Worm (Caenorhabditis elegans) whole organism, L4 larva: ENCODE results near the gene srh-212.

Source experiments
- F10B5.3 ChIP-seq: sonication (generic microtip); optimal IDR thresholded peaks from 2 replicates; lab custom pipeline; 2016; ENCODE audit warnings: mild to moderate bottlenecking, missing genetic modification characterization, missing compliant biosample characterization
- F37D6.2 ChIP-seq: sonication (generic microtip); optimal IDR thresholded peaks from 2 replicates; lab custom pipeline; 2016; ENCODE audit warnings: mild to moderate bottlenecking, missing genetic modification characterization, missing compliant biosample characterization
- F44E2.7 ChIP-seq: fragments of 200-800 bp; sonication (Bioruptor generic); IDR thresholded peaks from 2 replicates; pipeline ENCODE4 v2.1.2; 2022; ENCODE audit warnings: missing genetic modification characterization, missing compliant biosample characterization
- R02D3.7 ChIP-seq: fragments of 150-350 bp; sonication (generic microtip); optimal IDR thresholded peaks from 3 replicates; lab custom pipeline; 2014; ENCODE audit warnings: missing biosample characterization, missing genetic modification characterization
- T26A8.4 ChIP-seq: fragments of 200-800 bp; sonication (Bioruptor generic); IDR thresholded peaks from 2 replicates; pipeline ENCODE4 v1.3.6; 2022; ENCODE audit warnings: missing genetic modification characterization, missing compliant biosample characterization
- Y5F2A.4 ChIP-seq: fragments of 200-800 bp; sonication (Bioruptor generic); optimal IDR thresholded peaks from 2 replicates; lab custom pipeline; 2018; ENCODE audit warnings: mild to moderate bottlenecking, missing genetic modification characterization, missing compliant biosample characterization
- ZK337.2 ChIP-seq: fragments of 200-800 bp; sonication (Bioruptor generic); IDR thresholded peaks from 2 replicates; pipeline ENCODE4 v1.3.6; 2022; ENCODE audit warnings: missing genetic modification reagents, missing genetic modification characterization, missing compliant biosample characterization
- aha-1 ChIP-seq: fragments of 150-350 bp; peaks from one replicate; lab custom pipeline; 2014; ENCODE audit warnings: missing biosample characterization, missing genetic modification characterization
- attf-4 ChIP-seq: sonication (generic microtip); optimal IDR thresholded peaks from 3 replicates; lab custom pipeline; 2017; ENCODE audit warnings: missing biosample characterization, missing genetic modification characterization
- ceh-62 ChIP-seq: sonication (generic microtip); optimal IDR thresholded peaks from 2 replicates; lab custom pipeline; 2017; ENCODE audit warnings: missing biosample characterization, missing genetic modification characterization
- cey-2 ChIP-seq: sonication (generic microtip); optimal IDR thresholded peaks from 3 replicates; lab custom pipeline; 2017; ENCODE audit warnings: missing genetic modification characterization, mild to moderate bottlenecking, missing compliant biosample characterization, antibody characterized with exemption, borderline replicate concordance; ENCODE audit not compliant: insufficient read depth
- daf-16 ChIP-seq, 3 experiments: sonication (generic microtip); optimal IDR thresholded peaks; 2 replicates each; lab custom pipeline; 2016 to 2017; ENCODE audit warnings: missing genetic modification characterization in 3 of 3, missing genetic modification reagents in 3 of 3, mild to moderate bottlenecking in 2 of 3, missing compliant biosample characterization in 2 of 3, missing biosample characterization in 1 of 3, moderate library complexity in 1 of 3
- daf-19 ChIP-seq: fragments of 200-800 bp; sonication (Bioruptor generic); conservative IDR thresholded peaks from 2 replicates; pipeline ENCODE4 v1.3.6; 2022; ENCODE audit warnings: missing genetic modification characterization, missing compliant biosample characterization
- dmd-9 ChIP-seq: fragments of 200-800 bp; sonication (Bioruptor generic); IDR thresholded peaks from 2 replicates; pipeline ENCODE4 v1.3.6; 2022; ENCODE audit warnings: missing genetic modification reagents, missing genetic modification characterization, missing compliant biosample characterization
- fos-1 ChIP-seq: fragments of 150-350 bp; optimal IDR thresholded peaks from 2 replicates; lab custom pipeline; 2014; ENCODE audit warnings: missing biosample characterization, missing genetic modification characterization
- hlh-30 ChIP-seq: sonication (generic microtip); optimal IDR thresholded peaks from 2 replicates; lab custom pipeline; 2017; ENCODE audit warnings: antibody characterized with exemption, mild to moderate bottlenecking, missing genetic modification characterization, missing compliant biosample characterization; ENCODE audit not compliant: insufficient read depth
- hmg-1.1 ChIP-seq: fragments of 200-800 bp; sonication (Bioruptor generic); IDR thresholded peaks from 2 replicates; pipeline ENCODE4 v1.3.6; 2022; ENCODE audit warnings: missing genetic modification reagents, missing genetic modification characterization, missing compliant biosample characterization
- lin-13 ChIP-seq: fragments of 150-350 bp; optimal IDR thresholded peaks from 2 replicates; lab custom pipeline; 2014; ENCODE audit warnings: missing biosample characterization, missing genetic modification reagents, missing genetic modification characterization
- lin-38 ChIP-seq: fragments of 200-800 bp; sonication (Bioruptor generic); IDR thresholded peaks from 2 replicates; pipeline ENCODE4 v1.3.6; 2022; ENCODE audit warnings: missing genetic modification reagents, missing genetic modification characterization, missing compliant biosample characterization
- mep-1 ChIP-seq: fragments of 150-350 bp; sonication (generic microtip); optimal IDR thresholded peaks from 3 replicates; lab custom pipeline; 2014; ENCODE audit warnings: missing biosample characterization, missing genetic modification characterization
- mes-2 ChIP-seq: sonication (generic microtip); optimal IDR thresholded peaks from 2 replicates; lab custom pipeline; 2016; ENCODE audit warnings: missing genotype, mild to moderate bottlenecking, missing genetic modification characterization, missing compliant biosample characterization; ENCODE audit not compliant: poor library complexity, severe bottlenecking
- nhr-111 ChIP-seq: fragments of 200-800 bp; sonication (Bioruptor generic); optimal IDR thresholded peaks from 2 replicates; lab custom pipeline; 2018; ENCODE audit warnings: mild to moderate bottlenecking, missing genetic modification characterization, missing compliant biosample characterization
- nhr-25 ChIP-seq: sonication (generic microtip); optimal IDR thresholded peaks from 2 replicates; lab custom pipeline; 2017; ENCODE audit warnings: missing genetic modification characterization, mild to moderate bottlenecking, missing compliant biosample characterization, antibody characterized with exemption, moderate library complexity, borderline replicate concordance; ENCODE audit not compliant: insufficient read depth
- nhr-28 ChIP-seq: fragments of 150-350 bp; optimal IDR thresholded peaks from 2 replicates; lab custom pipeline; 2014; ENCODE audit warnings: missing biosample characterization, missing genetic modification characterization
- nhr-77 ChIP-seq: fragments of 150-350 bp; optimal IDR thresholded peaks from 2 replicates; lab custom pipeline; 2014; ENCODE audit warnings: missing biosample characterization, missing genetic modification characterization
- saeg-2 ChIP-seq: fragments of 200-800 bp; sonication (Bioruptor generic); IDR thresholded peaks from 2 replicates; pipeline ENCODE4 v1.3.6; 2022; ENCODE audit warnings: missing genetic modification reagents, missing genetic modification characterization, missing compliant biosample characterization
- snpc-1.2 ChIP-seq: fragments of 200-800 bp; sonication (Bioruptor generic); IDR thresholded peaks from 2 replicates; pipeline ENCODE4 v1.3.6; 2022; ENCODE audit warnings: missing genetic modification reagents, missing genetic modification characterization, missing compliant biosample characterization
- spr-1 ChIP-seq: sonication (generic microtip); optimal IDR thresholded peaks from 2 replicates; lab custom pipeline; 2016; ENCODE audit warnings: mild to moderate bottlenecking, missing genetic modification characterization, missing compliant biosample characterization
- tra-1 ChIP-seq: fragments of 200-800 bp; sonication (Bioruptor generic); IDR thresholded peaks from 2 replicates; pipeline ENCODE4 v1.3.6; 2022; ENCODE audit warnings: missing genetic modification reagents, missing genetic modification characterization, missing compliant biosample characterization
- unc-62 ChIP-seq, 3 experiments: fragments of 150-350 bp in 1 of 3; sonication (generic microtip); optimal IDR thresholded peaks in 2 of 3; peaks in 1 of 3; 1 replicate in 1 of 3; 2 replicates in 2 of 3; lab custom pipeline; 2014 to 2017; ENCODE audit warnings: missing biosample characterization in 3 of 3, missing genetic modification characterization in 3 of 3, missing genetic modification reagents in 3 of 3, missing genotype in 1 of 3
- zip-11 ChIP-seq: fragments of 200-800 bp; sonication (Bioruptor generic); IDR thresholded peaks from 2 replicates; pipeline ENCODE4 v1.3.6; 2022; ENCODE audit warnings: missing genetic modification characterization, missing compliant biosample characterization
- ztf-11 ChIP-seq: fragments of 150-350 bp; optimal IDR thresholded peaks from 2 replicates; lab custom pipeline; 2014; ENCODE audit warnings: missing biosample characterization, missing genetic modification characterization
- ztf-7 ChIP-seq: fragments of 150-350 bp; optimal IDR thresholded peaks from 2 replicates; lab custom pipeline; 2014; ENCODE audit warnings: missing biosample characterization, missing genetic modification characterization

Gene srh-212

DNA sequence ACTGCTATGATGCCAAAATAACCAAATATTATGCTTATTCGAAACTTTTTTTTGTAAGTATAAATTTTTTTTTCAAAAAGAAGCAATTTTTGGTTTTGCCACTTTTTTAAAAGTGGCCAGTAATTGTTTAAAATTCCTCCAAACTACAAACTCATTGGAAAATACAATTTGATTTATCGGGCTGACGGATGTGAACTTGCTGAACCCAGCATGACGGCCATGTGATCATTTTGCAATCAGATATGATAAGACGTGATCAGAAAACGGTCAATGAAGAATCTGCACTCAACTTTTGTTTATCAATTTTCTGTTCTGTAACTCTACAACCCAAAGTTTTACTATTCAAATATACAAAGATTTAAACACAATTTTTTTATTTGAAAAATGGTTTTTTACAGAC, 9.4 kb upstream of the srh-212 start:
- TF ChIP-seq nhr-28 (peak; percentile 80), lin-38 (no peak), hlh-30 (tag; lab: Kevin White, UChicago) (peak; percentile 7), ZK337.2 (no peak), fos-1 (no peak)

DNA sequence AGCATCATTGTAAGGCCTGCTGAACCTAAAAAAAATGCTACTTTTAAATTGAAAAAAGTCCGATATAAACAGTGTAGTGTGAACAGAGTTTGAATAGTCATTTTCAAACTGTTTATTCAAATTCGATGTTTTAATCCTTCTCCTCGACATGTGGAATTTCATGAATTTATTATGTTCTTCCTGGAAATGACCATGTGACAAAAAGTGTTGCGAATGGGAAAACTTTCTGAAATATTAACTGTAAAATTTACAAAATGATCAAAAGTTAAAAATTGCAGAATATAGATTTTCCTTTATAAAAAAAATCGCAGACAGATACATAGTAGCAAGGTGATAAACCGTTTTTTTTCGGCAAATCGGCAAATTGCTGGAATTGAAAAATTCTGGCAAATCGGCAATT, 8.4 kb upstream of the srh-212 start, which contains the start of gene T22F3.8:
Gene T22F3.8 (minus strand): TSS at position 101 of the 400 bp plus-strand sequence.
- TF ChIP-seq ztf-11 (tag; lab: Kevin White, UChicago) (no peak), R02D3.7 (no peak), mep-1 (tag; lab: Kevin White, UChicago) (no peak)

DNA sequence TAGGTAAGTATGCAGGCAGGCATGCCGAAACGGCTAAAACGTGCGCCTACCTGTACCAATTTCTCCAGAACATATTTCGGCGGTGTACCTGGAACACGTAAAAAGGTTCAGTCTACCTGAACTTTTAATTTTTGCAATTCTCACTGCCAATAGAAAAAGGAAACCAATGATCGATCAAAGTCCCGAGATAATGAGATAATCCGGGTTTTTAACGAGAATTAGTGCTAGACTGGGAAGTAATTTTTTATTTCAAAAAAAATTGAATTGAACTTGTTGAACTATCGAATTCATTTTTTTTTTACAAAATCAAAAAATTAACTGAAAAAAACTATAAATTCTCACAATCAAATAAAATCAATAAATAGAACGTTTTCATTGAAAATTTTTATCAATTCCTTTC, 3.6 kb upstream of the srh-212 start, which contains the start of gene T22F3.7:
Gene T22F3.7 (minus strand): TSS at position 101 of the 400 bp plus-strand sequence.
- no peak for TF ChIP-seq F10B5.3 (tag; lab: Kevin White, UChicago)
- no peak for TF ChIP-seq Y5F2A.4 (GFP tag; lab: Kevin White, UChicago)
- TF ChIP-seq F44E2.7 (GFP tag; lab: Robert Waterston, UW) = no peak
- no peak for TF ChIP-seq cey-2 (tag; lab: Kevin White, UChicago)
- TF ChIP-seq T26A8.4 (GFP tag; lab: Robert Waterston, UW) = no peak
- TF ChIP-seq lin-13 (GFP tag; lab: Kevin White, UChicago) = no peak

DNA sequence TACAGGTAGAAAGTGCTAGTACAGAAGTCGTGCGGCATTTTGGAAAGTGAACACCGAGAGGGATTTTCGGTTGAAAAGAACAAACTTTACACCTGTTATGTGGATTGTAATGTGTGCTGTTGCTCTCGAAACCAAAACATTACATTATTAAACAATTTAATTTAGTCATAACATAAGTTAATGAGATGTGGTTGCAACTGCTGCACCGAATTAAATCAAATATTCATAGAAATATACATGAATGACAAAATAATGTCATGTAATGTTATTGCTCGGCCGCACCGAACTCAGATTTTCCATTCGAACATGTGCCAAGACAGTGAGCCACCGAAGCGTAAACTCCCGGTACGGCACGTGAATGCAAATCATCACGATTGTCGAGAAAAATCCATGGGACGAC, 2.0 kb downstream of the srh-212 start, which contains the start of gene srh-213:
Gene srh-213 (minus strand): TSS at position 101 of the 400 bp plus-strand sequence.
- TF ChIP-seq dmd-9 (GFP tag; lab: Robert Waterston, UW) (no peak), daf-16 (GFP tag; optimal IDR thresholded peaks at IDR 0.05; lab: Kevin White, UChicago) (no peak), daf-16 (tag; optimal IDR thresholded peaks at IDR 0.05; lab: Kevin White, UChicago) (no peak), tra-1 (GFP tag; lab: Robert Waterston, UW) (no peak), aha-1 (tag; lab: Kevin White, UChicago) (peak; percentile 84), zip-11 (GFP tag; lab: Robert Waterston, UW) (no peak), lin-13 (GFP tag; lab: Kevin White, UChicago) (no peak)

DNA sequence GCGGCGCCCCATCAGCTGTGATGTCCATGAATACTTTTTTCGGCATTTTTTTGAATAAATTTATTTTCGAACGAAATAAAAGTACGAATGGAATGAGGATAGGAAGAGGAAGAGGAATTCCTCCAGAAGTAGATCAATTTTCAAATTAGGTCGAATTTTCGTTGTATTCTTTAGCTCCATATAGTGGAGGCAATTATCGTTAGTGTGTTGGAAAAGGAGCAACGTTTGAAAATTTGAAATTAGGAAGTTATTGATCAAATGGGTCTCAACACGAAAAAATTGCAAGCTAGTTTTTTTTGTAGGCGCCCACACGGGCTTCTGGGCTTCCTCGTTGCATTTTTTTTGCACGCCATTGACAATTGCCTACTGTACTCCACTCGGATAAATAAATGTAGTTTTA, 4.9 kb downstream of the srh-212 start, which contains the start of gene T22F3.12:
Gene T22F3.12 (minus strand): TSS at position 101 of the 400 bp plus-strand sequence.
- TF ChIP-seq nhr-111 (GFP tag; lab: Kevin White, UChicago) (no peak), unc-62 (GFP tag; optimal IDR thresholded peaks at IDR 0.05 in 1 of 2; lab: Kevin White, UChicago) (no peak), unc-62 (tag; optimal IDR thresholded peaks at IDR 0.05; lab: Kevin White, UChicago) (no peak), nhr-25 (tag; lab: Kevin White, UChicago) (no peak), nhr-77 (tag; lab: Kevin White, UChicago) (no peak), attf-4 (tag; lab: Kevin White, UChicago) (no peak), dmd-9 (GFP tag; lab: Robert Waterston, UW) (no peak), hmg-1.1 (GFP tag; lab: Robert Waterston, UW) (no peak), saeg-2 (GFP tag; lab: Robert Waterston, UW) (no peak), spr-1 (no peak), ztf-7 (tag; lab: Kevin White, UChicago) (no peak), mes-2 (no peak), daf-19 (GFP tag; lab: Robert Waterston, UW) (no peak), snpc-1.2 (GFP tag; lab: Robert Waterston, UW) (no peak), mep-1 (tag; lab: Kevin White, UChicago) (no peak), R02D3.7 (no peak), F37D6.2 (tag; lab: Kevin White, UChicago) (no peak), ceh-62 (tag; lab: Kevin White, UChicago) (no peak)
